Worm (Caenorhabditis elegans) whole organism, young adult: ENCODE measurements around the gene nspc-20.

ENCODE experiments used
- B0261.1 ChIP-seq: sonication (generic microtip); optimal IDR thresholded peaks from 2 replicates; lab custom pipeline; 2016; ENCODE audit warnings: mild to moderate bottlenecking, missing genetic modification characterization, moderate library complexity, missing compliant biosample characterization
- B0336.3 ChIP-seq: fragments of 200-800 bp; sonication (Bioruptor generic); IDR thresholded peaks from 2 replicates; pipeline ENCODE4 v1.3.6; 2022; ENCODE audit warnings: missing genetic modification characterization, missing compliant biosample characterization
- C06A6.2 ChIP-seq: fragments of 200-800 bp; sonication (Bioruptor generic); conservative IDR thresholded peaks from 2 replicates; pipeline ENCODE4 v1.3.6; 2022; ENCODE audit warnings: missing genetic modification characterization, missing compliant biosample characterization
- D2030.7 ChIP-seq: fragments of 200-800 bp; sonication (Bioruptor generic); IDR thresholded peaks from 2 replicates; pipeline ENCODE4 v1.3.6; 2022; ENCODE audit warnings: missing genetic modification reagents, missing genetic modification characterization, missing compliant biosample characterization
- F10E7.11 ChIP-seq: sonication (generic microtip); optimal IDR thresholded peaks from 2 replicates; lab custom pipeline; 2017; ENCODE audit warnings: mild to moderate bottlenecking, missing genetic modification characterization, moderate library complexity, missing compliant biosample characterization
- F39B2.1 ChIP-seq: fragments of 200-800 bp; sonication (Bioruptor generic); IDR thresholded peaks from 2 replicates; pipeline ENCODE4 v1.3.6; 2022; ENCODE audit warnings: missing genetic modification reagents, missing genetic modification characterization, missing compliant biosample characterization
- F52B5.7 ChIP-seq: sonication (generic microtip); optimal IDR thresholded peaks from 2 replicates; lab custom pipeline; 2016; ENCODE audit warnings: mild to moderate bottlenecking, missing genetic modification characterization, missing compliant biosample characterization
- K11D2.4 ChIP-seq: fragments of 200-800 bp; sonication (Bioruptor generic); IDR thresholded peaks from 2 replicates; pipeline ENCODE4 v1.3.6; 2022; ENCODE audit warnings: missing genetic modification reagents, missing genetic modification characterization, missing compliant biosample characterization
- K12H6.12 ChIP-seq: fragments of 200-800 bp; sonication (Bioruptor generic); optimal IDR thresholded peaks from 2 replicates; lab custom pipeline; 2018; ENCODE audit warnings: mild to moderate bottlenecking, missing genetic modification characterization, missing compliant biosample characterization
- attf-3 ChIP-seq: fragments of 200-800 bp; sonication (Bioruptor generic); conservative IDR thresholded peaks from 2 replicates; pipeline ENCODE4 v1.3.6; 2022; ENCODE audit warnings: missing genetic modification reagents, missing genetic modification characterization, missing compliant biosample characterization
- attf-5 ChIP-seq: fragments of 200-800 bp; sonication (Bioruptor generic); optimal IDR thresholded peaks from 2 replicates; lab custom pipeline; 2018; ENCODE audit warnings: mild to moderate bottlenecking, missing genetic modification characterization, missing compliant biosample characterization
- bed-2 ChIP-seq: fragments of 200-800 bp; sonication (Bioruptor generic); IDR thresholded peaks from 2 replicates; pipeline ENCODE4 v1.3.6; 2022; ENCODE audit warnings: missing genetic modification reagents, missing genetic modification characterization, missing compliant biosample characterization
- ccch-3 ChIP-seq: fragments of 200-800 bp; sonication (Bioruptor generic); optimal IDR thresholded peaks from 2 replicates; lab custom pipeline; 2018; ENCODE audit warnings: mild to moderate bottlenecking, missing genetic modification characterization, missing compliant biosample characterization
- cebp-1 ChIP-seq, 2 experiments: fragments of 200-800 bp in 1 of 2; sonication (Bioruptor generic) in 1 of 2; sonication (generic microtip) in 1 of 2; IDR thresholded peaks in 1 of 2; optimal IDR thresholded peaks in 1 of 2; 2 replicates each; pipeline versions ENCODE4 v1.3.6 to Lab custom; 2017 to 2022; ENCODE audit warnings: missing compliant biosample characterization in 2 of 2, missing genetic modification characterization in 2 of 2, mild to moderate bottlenecking in 1 of 2, missing genetic modification reagents in 1 of 2, moderate library complexity in 1 of 2
- ceh-100 ChIP-seq: fragments of 200-800 bp; sonication (Bioruptor generic); IDR thresholded peaks from 2 replicates; pipeline ENCODE4 v1.3.6; 2022; ENCODE audit warnings: missing genetic modification reagents, missing genetic modification characterization, missing compliant biosample characterization
- ceh-27 ChIP-seq: fragments of 200-800 bp; sonication (Bioruptor generic); optimal IDR thresholded peaks from 2 replicates; lab custom pipeline; 2018; ENCODE audit warnings: mild to moderate bottlenecking, missing genetic modification characterization, moderate library complexity, missing compliant biosample characterization
- ceh-91 ChIP-seq: fragments of 200-800 bp; sonication (Bioruptor generic); IDR thresholded peaks from 2 replicates; pipeline ENCODE4 v1.3.6; 2022; ENCODE audit warnings: missing genetic modification reagents, missing genetic modification characterization, missing compliant biosample characterization
- dox-1 ChIP-seq: fragments of 200-800 bp; sonication (Bioruptor generic); IDR thresholded peaks from 2 replicates; pipeline ENCODE4 v1.3.6; 2022; ENCODE audit warnings: missing genetic modification reagents, missing genetic modification characterization, missing compliant biosample characterization
- efl-1 ChIP-seq: fragments of 150-350 bp; optimal IDR thresholded peaks from 2 replicates; lab custom pipeline; 2014; ENCODE audit warnings: missing biosample characterization, missing genetic modification reagents, missing genetic modification characterization
- egrh-3 ChIP-seq: fragments of 200-800 bp; sonication (Bioruptor generic); IDR thresholded peaks from 2 replicates; pipeline ENCODE4 v1.3.6; 2022; ENCODE audit warnings: missing genetic modification reagents, missing genetic modification characterization, missing compliant biosample characterization
- gei-17 ChIP-seq: fragments of 200-800 bp; sonication (Bioruptor generic); optimal IDR thresholded peaks from 2 replicates; lab custom pipeline; 2018; ENCODE audit warnings: mild to moderate bottlenecking, missing genetic modification characterization, missing compliant biosample characterization
- hlh-26 ChIP-seq: fragments of 200-800 bp; sonication (Bioruptor generic); conservative IDR thresholded peaks from 2 replicates; pipeline ENCODE4 v1.3.6; 2022; ENCODE audit warnings: missing genetic modification reagents, missing genetic modification characterization, missing compliant biosample characterization
- hmg-20 ChIP-seq: fragments of 200-800 bp; sonication (Bioruptor generic); IDR thresholded peaks from 2 replicates; pipeline ENCODE4 v1.3.6; 2022; ENCODE audit warnings: missing genetic modification reagents, missing genetic modification characterization, missing compliant biosample characterization
- hrde-1 ChIP-seq: sonication (generic microtip); optimal IDR thresholded peaks from 2 replicates; lab custom pipeline; 2016; ENCODE audit warnings: missing genetic modification characterization, mild to moderate bottlenecking, missing compliant biosample characterization, moderate library complexity, missing genotype, missing genetic modification reagents, borderline replicate concordance
- lag-1 ChIP-seq: fragments of 200-800 bp; sonication (Bioruptor generic); IDR thresholded peaks from 2 replicates; pipeline ENCODE4 v1.3.6; 2022; ENCODE audit warnings: missing genetic modification reagents, missing genetic modification characterization, missing compliant biosample characterization
- let-526 ChIP-seq: fragments of 200-800 bp; sonication (Bioruptor generic); IDR thresholded peaks from 2 replicates; pipeline ENCODE4 v1.3.6; 2022; ENCODE audit warnings: missing genetic modification reagents, missing genetic modification characterization, missing compliant biosample characterization
- let-607 ChIP-seq, 2 experiments: fragments of 200-800 bp in 1 of 2; sonication (Bioruptor generic) in 1 of 2; sonication (generic microtip) in 1 of 2; optimal IDR thresholded peaks; 2 replicates each; lab custom pipeline; 2016 to 2018; ENCODE audit warnings: mild to moderate bottlenecking in 2 of 2, missing compliant biosample characterization in 2 of 2, missing genetic modification characterization in 2 of 2, moderate library complexity in 2 of 2, missing genotype in 1 of 2
- lin-35 ChIP-seq, 3 experiments: fragments of 150-350 bp in 2 of 3; sonication (generic microtip) in 1 of 3; optimal IDR thresholded peaks; 2 replicates each; lab custom pipeline; 2014 to 2018; ENCODE audit warnings: missing biosample characterization in 3 of 3, missing genetic modification characterization in 3 of 3, missing genetic modification reagents in 3 of 3
- lin-40 ChIP-seq: sonication (generic microtip); optimal IDR thresholded peaks from 2 replicates; lab custom pipeline; 2016; ENCODE audit warnings: missing genetic modification characterization, mild to moderate bottlenecking, missing compliant biosample characterization, missing genotype, missing genetic modification reagents
- lin-54 ChIP-seq: fragments of 200-800 bp; sonication (Bioruptor generic); optimal IDR thresholded peaks from 2 replicates; lab custom pipeline; 2018; ENCODE audit warnings: mild to moderate bottlenecking, missing genetic modification characterization, missing compliant biosample characterization
- lsy-27 ChIP-seq: sonication (generic microtip); optimal IDR thresholded peaks from 2 replicates; lab custom pipeline; 2017; ENCODE audit warnings: missing genetic modification characterization, mild to moderate bottlenecking, missing compliant biosample characterization, antibody characterized with exemption, missing genotype, borderline replicate concordance; ENCODE audit not compliant: insufficient read depth
- madf-10 ChIP-seq: sonication (generic microtip); optimal IDR thresholded peaks from 2 replicates; lab custom pipeline; 2016; ENCODE audit warnings: mild to moderate bottlenecking, missing genetic modification characterization, missing compliant biosample characterization
- madf-3 ChIP-seq: fragments of 200-800 bp; sonication (Bioruptor generic); IDR thresholded peaks from 2 replicates; pipeline ENCODE4 v1.3.6; 2022; ENCODE audit warnings: missing genetic modification reagents, missing genetic modification characterization, missing compliant biosample characterization
- mcd-1 ChIP-seq: fragments of 200-800 bp; sonication (Bioruptor generic); IDR thresholded peaks from 2 replicates; pipeline ENCODE4 v1.3.6; 2022; ENCODE audit warnings: missing genetic modification reagents, missing genetic modification characterization, missing compliant biosample characterization
- nfyb-1 ChIP-seq: fragments of 200-800 bp; sonication (Bioruptor generic); IDR thresholded peaks from 2 replicates; pipeline ENCODE4 v1.3.6; 2022; ENCODE audit warnings: missing genetic modification reagents, missing genetic modification characterization, missing compliant biosample characterization
- nhr-179 ChIP-seq: sonication (generic microtip); optimal IDR thresholded peaks from 2 replicates; lab custom pipeline; 2016; ENCODE audit warnings: mild to moderate bottlenecking, missing genetic modification characterization, missing compliant biosample characterization
- nhr-80 ChIP-seq: sonication (generic microtip); optimal IDR thresholded peaks from 2 replicates; lab custom pipeline; 2016; ENCODE audit warnings: missing genetic modification characterization, missing compliant biosample characterization
- pbrm-1 ChIP-seq: fragments of 200-800 bp; sonication (Bioruptor generic); IDR thresholded peaks from 2 replicates; pipeline ENCODE4 v1.3.6; 2022; ENCODE audit warnings: missing genetic modification reagents, missing genetic modification characterization, missing compliant biosample characterization
- rcor-1 ChIP-seq: fragments of 200-800 bp; sonication (Bioruptor generic); IDR thresholded peaks from 2 replicates; pipeline ENCODE4 v1.3.6; 2022; ENCODE audit warnings: missing genetic modification reagents, missing genetic modification characterization, missing compliant biosample characterization
- repo-1 ChIP-seq: sonication (generic microtip); optimal IDR thresholded peaks from 2 replicates; lab custom pipeline; 2017; ENCODE audit warnings: mild to moderate bottlenecking, missing genetic modification characterization, missing compliant biosample characterization
- snpc-3.4 ChIP-seq: sonication (generic microtip); optimal IDR thresholded peaks from 2 replicates; lab custom pipeline; 2017; ENCODE audit warnings: missing genetic modification characterization, mild to moderate bottlenecking, missing compliant biosample characterization, antibody characterized with exemption, moderate library complexity, missing genotype, missing genetic modification reagents
- snpc-4 ChIP-seq, 5 experiments: fragments of 150-350 bp in 1 of 5; sonication (generic microtip) in 4 of 5; optimal IDR thresholded peaks; 2 replicates each; lab custom pipeline; 2014 to 2018; ENCODE audit warnings: missing genetic modification characterization in 5 of 5, missing biosample characterization in 3 of 5, antibody characterized with exemption in 2 of 5, mild to moderate bottlenecking in 2 of 5, missing compliant biosample characterization in 2 of 5, missing genotype in 2 of 5, moderate library complexity in 2 of 5, missing genetic modification reagents in 1 of 5
- tbp1 ChIP-seq: fragments of 200-800 bp; sonication (Bioruptor generic); optimal IDR thresholded peaks from 2 replicates; lab custom pipeline; 2018; ENCODE audit warnings: mild to moderate bottlenecking, missing genetic modification characterization, missing compliant biosample characterization
- zfh-2 ChIP-seq: fragments of 200-800 bp; sonication (Bioruptor generic); conservative IDR thresholded peaks from 2 replicates; pipeline ENCODE4 v1.3.6; 2022; ENCODE audit warnings: missing genetic modification reagents, missing genetic modification characterization, missing compliant biosample characterization
- ztf-25 ChIP-seq: fragments of 200-800 bp; sonication (Bioruptor generic); IDR thresholded peaks from 2 replicates; pipeline ENCODE4 v1.3.6; 2022; ENCODE audit warnings: missing genetic modification reagents, missing genetic modification characterization, missing compliant biosample characterization
- ztf-26 ChIP-seq: sonication (generic microtip); optimal IDR thresholded peaks from 2 replicates; lab custom pipeline; 2017; ENCODE audit warnings: missing genetic modification characterization, missing compliant biosample characterization

Gene nspc-20

DNA sequence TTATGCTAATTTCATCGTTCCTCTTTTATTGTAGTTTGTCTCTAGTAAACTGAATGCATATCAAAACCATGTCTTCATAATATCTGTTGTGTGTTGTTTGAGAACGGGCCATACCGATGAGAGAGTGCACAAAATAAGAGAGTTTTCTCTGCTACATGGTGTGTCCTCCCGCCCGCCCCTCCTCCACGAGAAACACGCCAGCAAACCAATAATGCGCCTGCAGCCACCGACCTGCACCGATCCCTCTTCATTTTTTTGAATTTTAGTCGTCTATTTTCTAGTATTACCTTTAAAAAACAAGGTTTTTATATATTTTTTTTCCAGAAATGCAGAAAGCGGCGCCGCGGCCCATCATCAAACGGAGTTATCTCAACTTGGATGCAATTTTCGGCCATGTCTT is 49.8 kb downstream of the nspc-20 start, which contains the start of gene gfi-3:
TSS of gene gfi-3 (plus strand) at position 325 of the 400 bp plus-strand sequence.
- TF ChIP-seq ccch-3 (GFP tag; lab: Kevin White, UChicago): no peak
- TF ChIP-seq tbp1 (GFP tag; lab: Kevin White, UChicago): peak; percentile 63
- no peak for TF ChIP-seq snpc-4 (GFP tag; optimal IDR thresholded peaks at IDR 0.05; lab: Kevin White, UChicago)
- peak; percentile 67 to 92 (median 89) for TF ChIP-seq snpc-4 (tag; optimal IDR thresholded peaks at IDR 0.05; lab: Kevin White, UChicago)
- peak; percentile 19; the same call in 1 of the 2 replicates for TF ChIP-seq cebp-1 (GFP tag; IDR thresholded peaks at IDR 0.05; lab: Robert Waterston, UW)
- peak; percentile 78 for TF ChIP-seq cebp-1 (tag; optimal IDR thresholded peaks at IDR 0.05; lab: Kevin White, UChicago)
- peak; percentile 70 for TF ChIP-seq ceh-27 (GFP tag; lab: Kevin White, UChicago)
- TF ChIP-seq mcd-1 (GFP tag; lab: Robert Waterston, UW): peak; percentile 69
- TF ChIP-seq F10E7.11: no peak
- 0 out of 2 replicates have a peak, but pooled peaks have one; percentile 20 for TF ChIP-seq madf-3 (GFP tag; lab: Robert Waterston, UW)
- peak; percentile 76 for TF ChIP-seq pbrm-1
- no peak for TF ChIP-seq lsy-27 (tag; lab: Kevin White, UChicago)
- TF ChIP-seq nfyb-1: 0 out of 2 replicates have a peak, but pooled peaks have one; percentile 50
- no peak for TF ChIP-seq D2030.7
- 0 out of 2 replicates have a peak, but pooled peaks have one; percentile 32 for TF ChIP-seq rcor-1
- no peak for TF ChIP-seq F52B5.7 (tag; lab: Kevin White, UChicago)
- no peak for TF ChIP-seq ztf-25 (GFP tag; lab: Robert Waterston, UW)
- TF ChIP-seq repo-1: no peak
- TF ChIP-seq madf-10 (tag; lab: Kevin White, UChicago): peak; percentile 25
- TF ChIP-seq hmg-20: peak; percentile 72
- TF ChIP-seq ztf-26: peak; percentile 39
- TF ChIP-seq lin-40 (tag; lab: Kevin White, UChicago): peak; percentile 84
- TF ChIP-seq B0261.1: peak; percentile 32
- peak; percentile 35 for TF ChIP-seq gei-17
- TF ChIP-seq F39B2.1: no peak
- TF ChIP-seq egrh-3 (GFP tag; lab: Robert Waterston, UW): no peak
- no peak for TF ChIP-seq hrde-1
- no peak for TF ChIP-seq let-526 (GFP tag; lab: Robert Waterston, UW)
- TF ChIP-seq attf-3 (GFP tag; lab: Robert Waterston, UW): no peak
- TF ChIP-seq efl-1 (GFP tag; lab: Kevin White, UChicago): peak; percentile 20
- peak; percentile 2 for TF ChIP-seq snpc-3.4
- TF ChIP-seq lin-54: peak; percentile 37
- peak in 1 of 3 experiments; percentile 71 for TF ChIP-seq lin-35 (GFP tag; optimal IDR thresholded peaks at IDR 0.05; lab: Kevin White, UChicago)
- peak; percentile 74 for TF ChIP-seq attf-5 (GFP tag; lab: Kevin White, UChicago)
- peak in 1 of 2 experiments; percentile 11 for TF ChIP-seq let-607 (tag; optimal IDR thresholded peaks at IDR 0.05; lab: Kevin White, UChicago)
- peak; percentile 77 for TF ChIP-seq zfh-2 (GFP tag; lab: Robert Waterston, UW)
- TF ChIP-seq C06A6.2 (GFP tag; lab: Robert Waterston, UW): 0 out of 2 replicates have a peak, but pooled peaks have one; percentile 33
- no peak for TF ChIP-seq hlh-26 (GFP tag; lab: Robert Waterston, UW)
- TF ChIP-seq nhr-80 (tag; lab: Kevin White, UChicago): peak; percentile 70
- 0 out of 2 replicates have a peak, but pooled peaks have one; percentile 37 for TF ChIP-seq B0336.3 (GFP tag; lab: Robert Waterston, UW)
- TF ChIP-seq ceh-100 (GFP tag; lab: Robert Waterston, UW): 0 out of 2 replicates have a peak, but pooled peaks have one; percentile 11
- TF ChIP-seq K11D2.4 (GFP tag; lab: Robert Waterston, UW): 0 out of 2 replicates have a peak, but pooled peaks have one; percentile 19
- no peak for TF ChIP-seq lag-1 (GFP tag; lab: Robert Waterston, UW)
- TF ChIP-seq K12H6.12 (tag; lab: Kevin White, UChicago): peak; percentile 40
- no peak for TF ChIP-seq nhr-179 (tag; lab: Kevin White, UChicago)
- peak; percentile 74 for TF ChIP-seq dox-1 (GFP tag; lab: Robert Waterston, UW)
- TF ChIP-seq ceh-91: no peak
- TF ChIP-seq bed-2: no peak
